Fruit fly (Drosophila melanogaster) whole organism, embryonic: Measurements from ENCODE around the gene Mzt1.
A peak's percentile ranks its signal among the peaks of the same experiment; 100 is the strongest.

Experiments used
- Blimp-1 ChIP-seq: fragments of 200-800 bp; sonication (Bioruptor generic); optimal IDR thresholded peaks from 3 replicates; lab custom pipeline; 2018; ENCODE audit warnings: missing biosample characterization, missing genetic modification characterization, mild to moderate bottlenecking, moderate library complexity, missing genetic modification reagents
- CG10321 ChIP-seq: fragments of 200-800 bp; sonication (Bioruptor generic); IDR thresholded peaks from 2 replicates; pipeline ENCODE4 v1.3.6; 2022; ENCODE audit warnings: missing biosample characterization, missing genetic modification characterization
- CG12391 ChIP-seq: fragments of 200-800 bp; sonication (Bioruptor generic); optimal IDR thresholded peaks from 3 replicates; lab custom pipeline; 2018; ENCODE audit warnings: missing biosample characterization, mild to moderate bottlenecking, missing genetic modification characterization, moderate library complexity
- CG14441 ChIP-seq: fragments of 200-800 bp; sonication (Bioruptor generic); IDR thresholded peaks from 2 replicates; pipeline ENCODE4 v1.3.6; 2022; ENCODE audit warnings: missing biosample characterization, missing genetic modification characterization
- CG1529 ChIP-seq: fragments of 200-800 bp; sonication (Bioruptor generic); optimal IDR thresholded peaks from 3 replicates; lab custom pipeline; 2018; ENCODE audit warnings: missing biosample characterization, missing genetic modification characterization
- CG16779 ChIP-seq: fragments of 200-800 bp; sonication (Bioruptor generic); IDR thresholded peaks from 2 replicates; pipeline ENCODE4 v1.3.6; 2022; ENCODE audit warnings: missing biosample characterization, missing genetic modification characterization
- CG18764 ChIP-seq: fragments of 200-800 bp; sonication (Bioruptor generic); optimal IDR thresholded peaks from 3 replicates; lab custom pipeline; 2016; ENCODE audit warnings: missing biosample characterization, missing genetic modification characterization
- CG34376 ChIP-seq: fragments of 200-800 bp; sonication (Bioruptor generic); optimal IDR thresholded peaks from 2 replicates; lab custom pipeline; 2018; ENCODE audit warnings: missing biosample characterization, mild to moderate bottlenecking, missing genetic modification characterization
- CG5180 ChIP-seq: fragments of 200-800 bp; sonication (Bioruptor generic); optimal IDR thresholded peaks from 3 replicates; lab custom pipeline; 2017; ENCODE audit warnings: missing biosample characterization, missing genetic modification characterization, mild to moderate bottlenecking, moderate library complexity, missing genetic modification reagents
- CG5245 ChIP-seq: fragments of 200-800 bp; sonication (Bioruptor generic); optimal IDR thresholded peaks from 3 replicates; lab custom pipeline; 2016; ENCODE audit warnings: missing biosample characterization, missing genetic modification characterization
- CG7987 ChIP-seq: fragments of 200-800 bp; sonication (Bioruptor generic); optimal IDR thresholded peaks from 2 replicates; lab custom pipeline; 2018; ENCODE audit warnings: missing biosample characterization, mild to moderate bottlenecking, missing genetic modification characterization, moderate library complexity
- CG8281 ChIP-seq: fragments of 200-800 bp; sonication (Bioruptor generic); optimal IDR thresholded peaks from 2 replicates; lab custom pipeline; 2018; ENCODE audit warnings: missing biosample characterization, mild to moderate bottlenecking, missing genetic modification characterization, moderate library complexity
- CG9932 ChIP-seq: fragments of 200-800 bp; sonication (Bioruptor generic); IDR thresholded peaks from 2 replicates; pipeline ENCODE4 v1.3.6; 2022; ENCODE audit warnings: missing biosample characterization, missing genetic modification characterization
- Gug ChIP-seq: fragments of 200-800 bp; sonication (Bioruptor generic); IDR thresholded peaks from 4 replicates; pipeline ENCODE4 v1.3.6; 2022; ENCODE audit warnings: missing biosample characterization, missing genetic modification characterization
- HLHmδ ChIP-seq: fragments of 200-800 bp; sonication (Bioruptor generic); optimal IDR thresholded peaks from 2 replicates; lab custom pipeline; 2018; ENCODE audit warnings: missing biosample characterization, mild to moderate bottlenecking, missing genetic modification characterization, moderate library complexity
- Nf-YC ChIP-seq: fragments of 200-800 bp; optimal IDR thresholded peaks from 3 replicates; lab custom pipeline; 2019; ENCODE audit warnings: missing biosample characterization, mild to moderate bottlenecking, missing genetic modification characterization, moderate library complexity
- Pdp1 ChIP-seq, 2 experiments: fragments of 200-800 bp; sonication (Bioruptor generic); optimal IDR thresholded peaks; 3 replicates each; lab custom pipeline; 2016; ENCODE audit warnings: missing biosample characterization in 2 of 2, missing genetic modification characterization in 2 of 2, mild to moderate bottlenecking in 1 of 2, moderate library complexity in 1 of 2
- Rfx ChIP-seq: fragments of 200-800 bp; sonication (Bioruptor generic); IDR thresholded peaks from 2 replicates; pipeline ENCODE4 v1.3.6; 2022; ENCODE audit warnings: missing biosample characterization, missing genetic modification characterization
- Sox100B ChIP-seq: fragments of 200-800 bp; sonication (Bioruptor generic); optimal IDR thresholded peaks from 3 replicates; lab custom pipeline; 2018; ENCODE audit warnings: missing biosample characterization, mild to moderate bottlenecking, missing genetic modification characterization
- Sry-β ChIP-seq: fragments of 200-800 bp; sonication (Bioruptor generic); optimal IDR thresholded peaks from 2 replicates; lab custom pipeline; 2018; ENCODE audit warnings: missing biosample characterization, mild to moderate bottlenecking, missing genetic modification characterization, moderate library complexity
- Taf1 ChIP-seq: fragments of 200-800 bp; sonication (Bioruptor generic); IDR thresholded peaks from 2 replicates; pipeline ENCODE4 v1.3.6; 2022; ENCODE audit warnings: missing biosample characterization, missing genetic modification characterization
- Xrp1 ChIP-seq: fragments of 200-800 bp; sonication (Bioruptor generic); IDR thresholded peaks from 2 replicates; pipeline ENCODE4 v1.3.6; 2022; ENCODE audit warnings: missing biosample characterization, missing genetic modification characterization
- bab2 ChIP-seq: fragments of 200-800 bp; sonication (Bioruptor generic); optimal IDR thresholded peaks from 2 replicates; lab custom pipeline; 2016; ENCODE audit warnings: missing biosample characterization, missing genetic modification characterization
- bsh ChIP-seq, 2 experiments: fragments of 200-800 bp; sonication (Bioruptor generic); optimal IDR thresholded peaks; 2 replicates each; lab custom pipeline; 2017 to 2018; ENCODE audit warnings: mild to moderate bottlenecking in 2 of 2, missing biosample characterization in 2 of 2, missing genetic modification characterization in 2 of 2, moderate library complexity in 1 of 2
- croc ChIP-seq: fragments of 200-800 bp; sonication (Bioruptor generic); conservative IDR thresholded peaks from 3 replicates; pipeline ENCODE4 v1.3.6; 2022; ENCODE audit warnings: missing biosample characterization, missing genetic modification characterization
- dan ChIP-seq: fragments of 200-800 bp; sonication (Bioruptor generic); IDR thresholded peaks from 2 replicates; pipeline ENCODE4 v1.3.6; 2022; ENCODE audit warnings: missing biosample characterization, missing genetic modification characterization
- dmrt99B ChIP-seq: fragments of 200-800 bp; sonication (Bioruptor generic); optimal IDR thresholded peaks from 2 replicates; lab custom pipeline; 2018; ENCODE audit warnings: missing biosample characterization, mild to moderate bottlenecking, missing genetic modification characterization, moderate library complexity
- eve ChIP-seq, 2 experiments: fragments of >200 bp; optimal IDR thresholded peaks; 2 replicates each; lab custom pipeline; 2017; ENCODE audit warnings: missing biosample characterization in 2 of 2, missing genetic modification characterization in 2 of 2
- fd3F ChIP-seq: fragments of 200-800 bp; sonication (Bioruptor generic); optimal IDR thresholded peaks from 2 replicates; lab custom pipeline; 2018; ENCODE audit warnings: missing biosample characterization, mild to moderate bottlenecking, missing genetic modification characterization, moderate library complexity
- gce ChIP-seq: fragments of 200-800 bp; sonication (Bioruptor generic); IDR thresholded peaks from 3 replicates; pipeline ENCODE4 v1.3.6; 2022; ENCODE audit warnings: missing biosample characterization, missing genetic modification characterization
- gcm ChIP-seq: fragments of 200-800 bp; sonication (Bioruptor generic); optimal IDR thresholded peaks from 2 replicates; lab custom pipeline; 2019; ENCODE audit warnings: missing biosample characterization, mild to moderate bottlenecking, missing genetic modification characterization, moderate library complexity
- ham ChIP-seq: fragments of 200-800 bp; sonication (Bioruptor generic); IDR thresholded peaks from 2 replicates; pipeline ENCODE4 v1.3.6; 2022; ENCODE audit warnings: missing biosample characterization, missing genetic modification characterization
- lab ChIP-seq: fragments of 200-800 bp; sonication (Bioruptor generic); optimal IDR thresholded peaks from 3 replicates; lab custom pipeline; 2017; ENCODE audit warnings: missing biosample characterization, missing genetic modification characterization, mild to moderate bottlenecking, moderate library complexity, missing genetic modification reagents
- nau ChIP-seq: fragments of 200-800 bp; sonication (Bioruptor generic); optimal IDR thresholded peaks from 3 replicates; lab custom pipeline; 2017; ENCODE audit warnings: missing biosample characterization, mild to moderate bottlenecking, missing genetic modification characterization, missing genetic modification reagents
- nerfin-1 ChIP-seq: fragments of 200-800 bp; sonication (Bioruptor generic); optimal IDR thresholded peaks from 3 replicates; lab custom pipeline; 2019; ENCODE audit warnings: missing biosample characterization, mild to moderate bottlenecking, missing genetic modification characterization, moderate library complexity
- pan ChIP-seq, 4 experiments: fragments of >200 bp in 3 of 4; fragments of 200-800 bp in 1 of 4; sonication (Bioruptor generic) in 1 of 4; optimal IDR thresholded peaks in 3 of 4; IDR thresholded peaks in 1 of 4; 2 replicates each; pipeline versions ENCODE4 v1.3.6 to Lab custom; 2017 to 2022; ENCODE audit warnings: missing biosample characterization in 2 of 4, missing genetic modification characterization in 2 of 4, mixed read lengths in 1 of 4
- pros ChIP-seq: fragments of 200-800 bp; sonication (Bioruptor generic); optimal IDR thresholded peaks from 3 replicates; lab custom pipeline; 2019; ENCODE audit warnings: missing biosample characterization, mild to moderate bottlenecking, missing genetic modification characterization, moderate library complexity
- psq ChIP-seq: fragments of 200-800 bp; sonication (Bioruptor generic); optimal IDR thresholded peaks from 2 replicates; lab custom pipeline; 2017; ENCODE audit warnings: missing biosample characterization, missing genetic modification characterization
- stc ChIP-seq: fragments of 200-800 bp; sonication (Bioruptor generic); IDR thresholded peaks from 2 replicates; pipeline ENCODE4 v1.3.6; 2022; ENCODE audit warnings: missing biosample characterization, missing genetic modification characterization
- sug ChIP-seq: fragments of 200-800 bp; optimal IDR thresholded peaks from 2 replicates; lab custom pipeline; 2019; ENCODE audit warnings: missing biosample characterization, mild to moderate bottlenecking, missing genetic modification characterization, moderate library complexity
- tll ChIP-seq, 2 experiments: fragments of 200-800 bp in 1 of 2; fragments of >200 bp in 1 of 2; sonication (Bioruptor generic) in 1 of 2; optimal IDR thresholded peaks; 2 replicates each; lab custom pipeline; 2017 to 2019; ENCODE audit warnings: missing biosample characterization in 2 of 2, missing genetic modification characterization in 2 of 2, mild to moderate bottlenecking in 1 of 2, moderate library complexity in 1 of 2
- unpg ChIP-seq: fragments of 200-800 bp; sonication (Bioruptor generic); optimal IDR thresholded peaks from 3 replicates; lab custom pipeline; 2018; ENCODE audit warnings: missing biosample characterization, mild to moderate bottlenecking, missing genetic modification characterization, moderate library complexity
- vvl ChIP-seq: fragments of 200-800 bp; sonication (Bioruptor generic); IDR thresholded peaks from 2 replicates; pipeline ENCODE4 v1.3.6; 2022; ENCODE audit warnings: missing biosample characterization, missing genetic modification characterization

Gene Mzt1

DNA sequence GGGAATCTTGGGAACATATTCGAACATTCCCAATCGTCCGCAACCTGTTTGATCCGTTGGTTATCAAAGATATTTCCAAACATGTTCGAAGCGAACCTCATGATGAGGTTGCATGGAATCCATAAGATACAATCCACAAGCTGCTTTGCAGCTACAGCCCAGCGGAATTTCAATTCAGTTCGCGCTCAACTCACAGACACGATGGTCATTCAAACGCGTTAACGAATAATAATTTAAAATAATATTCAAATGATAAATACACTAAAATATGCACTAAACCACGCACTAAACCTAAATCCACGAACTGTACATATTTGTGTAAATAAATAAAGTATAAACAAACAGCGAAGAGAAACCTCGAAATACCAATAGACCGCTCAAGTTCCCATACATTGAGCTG is 1.2 kb upstream of the Mzt1 start (continued):
- peak; percentile 99 for TF ChIP-seq CG5180 (GFP tag; lab: Kevin White, UChicago)
- TF ChIP-seq nerfin-1 (tag; lab: Kevin White, UChicago) = peak; percentile 92
- peak; percentile 14; the same call in 1 of the 2 replicates for TF ChIP-seq stc
- TF ChIP-seq fd3F (GFP tag; lab: Kevin White, UChicago) = no peak
- TF ChIP-seq unpg (GFP tag; lab: Kevin White, UChicago) = peak; percentile 1
- TF ChIP-seq Nf-YC (tag; lab: Kevin White, UChicago) = peak; percentile 36
- TF ChIP-seq CG10321 (GFP tag; lab: Robert Waterston, UW) = no peak
- TF ChIP-seq, all 482 proteins: peak for 47

DNA sequence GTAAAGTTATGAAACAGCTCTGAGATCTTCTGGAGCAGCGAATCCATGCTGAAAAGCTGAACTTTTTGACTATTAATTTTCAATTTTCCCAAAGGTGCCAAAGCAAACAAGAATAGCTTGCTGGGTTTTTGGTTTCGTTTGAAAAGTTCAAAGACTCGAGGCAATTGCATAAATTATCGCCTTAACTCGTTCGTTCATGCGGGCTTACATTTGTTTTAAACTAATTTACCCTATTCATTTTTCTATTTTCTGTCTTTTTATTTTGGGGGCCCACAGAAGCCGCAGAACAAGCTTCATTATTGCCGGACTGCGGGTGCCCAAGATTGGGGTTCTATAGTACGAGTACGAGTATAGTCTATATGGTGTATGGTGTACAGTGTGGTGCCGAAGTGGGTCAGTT is 1.8 kb downstream of the Mzt1 start, which contains the start of the genes CG32298 and CG32299:
TSS of gene CG32298 (minus strand) at position 101 of the 400 bp plus-strand sequence.
TSS of gene CG32299 (minus strand) at position 101 of the 400 bp plus-strand sequence.
- TF ChIP-seq gcm (GFP tag; lab: Kevin White, UChicago) (peak; percentile 78), CG12391 (tag; lab: Kevin White, UChicago) (no peak)

DNA sequence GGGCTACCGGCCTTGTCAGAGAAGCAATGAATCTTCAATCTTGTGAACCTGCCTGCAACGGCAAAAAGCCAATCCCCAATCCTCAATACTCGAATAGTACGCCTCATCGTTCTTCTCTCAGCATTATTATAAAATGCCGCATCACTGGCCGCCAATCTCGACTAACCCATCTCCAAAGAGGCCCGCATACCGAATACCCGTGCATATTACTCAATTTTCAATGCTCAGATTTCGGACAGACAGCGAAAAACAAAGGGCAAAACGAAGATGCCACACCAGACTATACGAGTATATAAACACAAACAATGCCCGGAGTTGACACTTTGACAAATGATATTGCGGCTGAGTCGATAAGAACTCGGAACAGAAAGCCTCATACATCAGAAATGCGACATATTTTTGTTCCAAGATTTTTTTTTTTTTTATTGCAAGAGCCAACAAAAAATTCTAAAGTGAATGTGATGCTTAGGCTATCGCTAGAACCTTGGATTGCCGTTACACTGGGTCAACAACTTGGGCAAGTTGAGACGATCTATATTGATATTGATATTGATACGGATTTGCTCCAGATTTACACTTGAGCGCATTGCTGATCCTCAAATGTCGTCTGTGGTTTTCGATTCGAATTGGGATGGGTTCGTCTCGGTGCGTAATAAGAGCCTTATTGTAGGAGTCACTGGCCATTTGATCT is 3.8 kb downstream of the Mzt1 start:
- TF ChIP-seq gce (GFP tag; lab: Robert Waterston, UW) (peak; percentile 32; the same call in 1 of the 3 replicates), CG1529 (GFP tag; lab: Kevin White, UChicago) (no peak), bab2 (GFP tag; lab: Kevin White, UChicago) (peak; percentile 68), dmrt99B (tag; lab: Kevin White, UChicago) (no peak), dan (GFP tag; lab: Robert Waterston, UW) (no peak), CG5245 (peak; percentile 40), croc (GFP tag; lab: Robert Waterston, UW) (no peak), nau (peak; percentile 25), Sry-β (GFP tag; lab: Kevin White, UChicago) (peak; percentile 9), ham (GFP tag; lab: Robert Waterston, UW) (no peak), lab (GFP tag; lab: Kevin White, UChicago) (peak; percentile 24), CG7987 (GFP tag; lab: Kevin White, UChicago) (peak; percentile 14), Taf1 (no peak), Blimp-1 (GFP tag; lab: Kevin White, UChicago) (peak; percentile 3), HLHmδ (no peak), CG16779 (GFP tag; lab: Robert Waterston, UW) (no peak), psq (GFP tag; lab: Kevin White, UChicago) (no peak), Pdp1 (GFP tag; optimal IDR thresholded peaks at IDR 0.05; lab: Kevin White, UChicago) (peak in 1 of 2 experiments; percentile 38), Rfx (GFP tag; lab: Robert Waterston, UW) (no peak), Gug (GFP tag; lab: Robert Waterston, UW) (no peak), Sox100B (GFP tag; lab: Kevin White, UChicago) (peak; percentile 10), vvl (GFP tag; lab: Robert Waterston, UW) (0 out of 2 replicates have a peak, but pooled peaks have one; percentile 14), sug (tag; lab: Kevin White, UChicago) (peak; percentile 18), CG9932 (GFP tag; lab: Robert Waterston, UW) (no peak), CG18764 (GFP tag; lab: Kevin White, UChicago) (peak; percentile 34), CG14441 (GFP tag; lab: Robert Waterston, UW) (peak; percentile 26; the same call in 1 of the 2 replicates), pros (GFP tag; lab: Kevin White, UChicago) (no peak), eve (GFP tag; optimal IDR thresholded peaks at IDR 0.05; lab: Kevin White, UChicago) (peak in 1 of 2 experiments; percentile 49), pan (optimal IDR thresholded peaks at IDR 0.05; lab: Kevin White, UChicago) (no peak), pan (GFP tag; optimal IDR thresholded peaks at IDR 0.05 in 1 of 2, IDR thresholded peaks at IDR 0.05 in 1 of 2) (peak in 1 of 2 experiments; percentile 10), CG34376 (GFP tag; lab: Kevin White, UChicago) (peak; percentile 11), Xrp1 (peak; percentile 23; the same call in 1 of the 2 replicates), nerfin-1 (tag; lab: Kevin White, UChicago) (no peak), CG8281 (peak; percentile 22), tll (GFP tag; optimal IDR thresholded peaks at IDR 0.05; lab: Kevin White, UChicago) (no peak), bsh (GFP tag; optimal IDR thresholded peaks at IDR 0.05; lab: Kevin White, UChicago) (peak in 1 of 2 experiments; percentile 19), gcm (GFP tag; lab: Kevin White, UChicago) (peak; percentile 81)
